Worm (Caenorhabditis elegans): ENCODE data around the gene C25E10.7.

Gene C25E10.7

DNA sequence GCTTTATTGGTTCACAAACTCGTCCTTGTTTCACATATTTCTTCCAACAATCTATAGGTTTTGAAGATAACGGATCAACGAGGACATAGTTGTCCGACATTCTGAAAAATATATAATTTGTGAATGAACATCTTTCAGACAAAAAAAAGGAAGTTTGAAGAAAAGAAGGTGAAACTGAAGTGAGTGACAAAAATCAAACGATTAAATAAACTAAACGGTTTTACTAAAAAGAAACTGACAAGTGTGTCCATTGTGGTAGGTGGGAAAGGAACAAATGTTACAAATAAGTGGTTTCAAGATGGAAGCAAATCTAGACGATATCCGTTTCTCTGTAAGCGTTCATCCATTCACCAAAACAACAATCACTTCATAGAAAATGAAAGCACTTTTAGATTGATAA is 11.3 kb upstream of the C25E10.7 start, which contains the start of gene C25E10.12 (continued):
- TF ChIP-seq dmd-8 (GFP tag; IDR thresholded peaks at IDR 0.05) (no peak), cey-2 (tag; optimal IDR thresholded peaks at IDR 0.05; ENCODE audit: borderline replicate concordance, insufficient read depth) (no peak), ZK546.5 (tag; optimal IDR thresholded peaks at IDR 0.05) (no peak), dmd-9 (GFP tag; IDR thresholded peaks at IDR 0.05) (no peak), ceh-44 (GFP tag; IDR thresholded peaks at IDR 0.05) (no peak), vab-7 (GFP tag; IDR thresholded peaks at IDR 0.05) (no peak)

DNA sequence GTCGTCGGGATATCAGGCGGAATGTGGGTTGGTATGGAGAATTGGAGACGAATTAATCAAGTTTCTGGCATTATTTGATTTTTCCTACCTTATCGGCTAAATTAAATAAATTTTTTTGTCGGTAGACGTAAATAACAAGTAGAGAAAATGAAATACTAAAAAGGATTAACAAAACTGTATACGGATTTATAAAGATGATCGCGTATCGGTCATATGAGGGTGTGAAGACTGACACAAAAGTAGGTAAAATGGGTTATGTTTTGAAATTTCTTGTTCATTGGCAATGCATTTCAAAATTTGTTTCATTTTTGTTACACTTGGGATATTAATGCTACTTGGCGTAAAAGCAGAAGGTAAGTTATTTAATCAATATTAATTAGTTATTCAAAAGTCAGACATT is 8.5 kb upstream of the C25E10.7 start, which contains the start of the genes C25E10.16 and C25E10.13:
Gene C25E10.16 (minus strand): TSS at position 101 of the 400 bp plus-strand sequence.
Gene C25E10.13 (plus strand): TSS at position 256 of the 400 bp plus-strand sequence.
- TF ChIP-seq madf-5 (GFP tag; IDR thresholded peaks at IDR 0.05) (no peak), daf-19 (GFP tag; conservative IDR thresholded peaks at IDR 0.05) (no peak), dmd-6 (GFP tag; IDR thresholded peaks at IDR 0.05) (no peak), dmd-9 (GFP tag; IDR thresholded peaks at IDR 0.05) (no peak), dve-1 (tag; optimal IDR thresholded peaks at IDR 0.05; ENCODE audit: insufficient read depth) (no peak), ceh-44 (GFP tag; IDR thresholded peaks at IDR 0.05) (no peak), mdl-1 (tag; optimal IDR thresholded peaks at IDR 0.05) (no peak), zfp-3 (GFP tag; conservative IDR thresholded peaks at IDR 0.05) (no peak), lin-29 (GFP tag; IDR thresholded peaks at IDR 0.05) (no peak)

DNA sequence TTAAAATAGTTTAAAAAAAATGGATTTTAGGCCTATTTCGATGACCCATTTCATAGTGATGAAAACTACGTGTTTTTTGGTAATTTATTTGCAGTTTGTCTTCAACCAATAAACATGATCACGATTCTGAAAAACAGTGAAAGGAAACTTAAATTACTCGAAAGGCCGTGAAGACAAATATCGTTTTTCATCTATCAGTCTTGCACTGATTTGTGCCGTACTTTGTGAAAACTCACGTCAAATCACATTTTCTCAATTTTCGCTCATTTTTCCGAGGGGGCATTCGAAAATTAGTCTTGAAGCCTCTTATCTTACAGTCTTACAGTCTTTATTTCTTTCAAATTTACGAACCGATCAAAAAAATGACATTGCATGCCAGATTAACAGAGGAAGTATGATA is 7.6 kb upstream of the C25E10.7 start, which contains the start of gene C25E10.11:
Gene C25E10.11 (minus strand): TSS at position 101 of the 400 bp plus-strand sequence.
- no peak for TF ChIP-seq fkh-10 (GFP tag; optimal IDR thresholded peaks at IDR 0.05)
- TF ChIP-seq zip-2 (tag; optimal IDR thresholded peaks at IDR 0.05) = no peak
- no peak for TF ChIP-seq hmg-1.1 (GFP tag; IDR thresholded peaks at IDR 0.05)
- TF ChIP-seq pqm-1 (tag; optimal IDR thresholded peaks at IDR 0.05) = no peak
- TF ChIP-seq nhr-28 (tag; optimal IDR thresholded peaks at IDR 0.05) = no peak
- no peak for TF ChIP-seq nhr-42 (GFP tag; IDR thresholded peaks at IDR 0.05)
- no peak for TF ChIP-seq F26F4.8 (GFP tag; conservative IDR thresholded peaks at IDR 0.05)
- no peak for TF ChIP-seq nhr-6 (tag; optimal IDR thresholded peaks at IDR 0.05)
- TF ChIP-seq unc-39 (tag; optimal IDR thresholded peaks at IDR 0.05) = no peak
- no peak for TF ChIP-seq attf-4 (tag; optimal IDR thresholded peaks at IDR 0.05)
- TF ChIP-seq spr-1 (tag; optimal IDR thresholded peaks at IDR 0.05) = no peak
- no peak for TF ChIP-seq set-16 (GFP tag; IDR thresholded peaks at IDR 0.05)
- no peak for TF ChIP-seq ceh-32 (tag; optimal IDR thresholded peaks at IDR 0.05; ENCODE audit: poor library complexity)
- no peak for TF ChIP-seq F37D6.2 (tag; optimal IDR thresholded peaks at IDR 0.05)
- no peak for TF ChIP-seq zip-11 (GFP tag; IDR thresholded peaks at IDR 0.05)
- no peak for TF ChIP-seq saeg-2 (GFP tag; IDR thresholded peaks at IDR 0.05)
- no peak for TF ChIP-seq ZK546.5 (tag; optimal IDR thresholded peaks at IDR 0.05)
- no peak for TF ChIP-seq unc-62 (GFP tag; optimal IDR thresholded peaks at IDR 0.05 in 1 of 2)
- TF ChIP-seq unc-62 (tag; optimal IDR thresholded peaks at IDR 0.05) = no peak

DNA sequence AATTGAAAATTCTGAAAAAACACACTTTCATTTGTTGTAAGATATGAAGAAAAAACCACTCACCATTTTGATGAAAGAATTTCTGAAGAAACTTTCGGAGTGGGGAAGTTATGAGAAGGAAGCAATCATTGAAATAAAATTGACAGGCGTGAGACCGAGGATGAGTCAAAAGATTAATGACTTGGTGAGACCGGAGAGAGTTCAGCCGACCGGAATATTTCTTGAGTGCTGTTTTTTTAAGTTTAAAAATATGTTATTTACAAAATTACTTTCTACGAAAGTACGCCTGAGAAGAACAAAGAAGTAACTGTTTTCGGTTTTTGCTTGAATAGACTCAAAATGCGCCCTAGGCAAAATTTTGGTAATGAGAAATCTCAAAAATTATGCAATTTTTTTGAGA is 5.3 kb upstream of the C25E10.7 start, which contains the start of gene C25E10.10:
Gene C25E10.10 (minus strand): TSS at position 101 of the 400 bp plus-strand sequence.
- TF ChIP-seq lir-3 (tag; optimal IDR thresholded peaks at IDR 0.05) (no peak), nhr-77 (tag; optimal IDR thresholded peaks at IDR 0.05) (no peak), ZK337.2 (GFP tag; IDR thresholded peaks at IDR 0.05) (no peak), saeg-2 (GFP tag; IDR thresholded peaks at IDR 0.05) (no peak), lin-38 (GFP tag; IDR thresholded peaks at IDR 0.05) (no peak), lim-7 (GFP tag; IDR thresholded peaks at IDR 0.05) (no peak), ceh-20 (GFP tag; IDR thresholded peaks at IDR 0.05) (no peak)

Measured in whole organism, L4 larva.